Worm (Caenorhabditis elegans): ENCODE results near the gene C11E4.7.

The C11E4.7 gene

DNA sequence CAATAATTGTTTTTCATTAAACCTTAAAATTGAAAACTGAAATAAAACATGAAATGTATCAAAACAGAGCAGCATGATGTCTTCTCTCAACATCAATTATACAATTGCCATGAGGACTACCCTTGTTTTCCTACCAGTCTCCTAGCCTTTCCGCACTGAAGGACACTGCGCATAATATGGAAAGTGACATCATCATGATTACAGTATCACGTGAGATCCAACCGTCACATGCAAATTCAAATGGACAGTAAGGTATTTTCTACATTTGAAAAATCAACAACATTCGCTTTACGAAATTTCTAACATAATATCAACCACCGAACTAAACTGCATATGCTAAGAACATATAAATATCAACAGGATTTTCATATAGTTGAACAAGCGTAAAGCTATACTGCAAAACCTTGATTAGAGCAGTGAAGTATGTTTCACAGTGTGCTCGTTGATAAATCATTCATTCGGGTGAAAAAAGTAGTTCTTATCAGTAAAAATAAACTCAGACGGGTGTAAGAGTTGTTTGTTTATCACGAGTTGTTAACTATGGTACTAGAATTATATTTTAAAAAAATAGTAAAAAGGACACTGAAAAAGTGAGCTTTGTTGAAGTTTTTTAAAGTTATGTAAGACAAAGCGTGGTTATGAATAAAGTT is 21.9 kb downstream of the C11E4.7 start:
- TF ChIP-seq pqm-1 (tag; optimal IDR thresholded peaks at IDR 0.05): peak; percentile 67
- TF ChIP-seq elt-2 (tag; optimal IDR thresholded peaks at IDR 0.05): peak; percentile 64
- peak; percentile 33 for TF ChIP-seq pha-4 (tag; optimal IDR thresholded peaks at IDR 0.05)
- peak; percentile 28 for TF ChIP-seq nhr-23 (tag; optimal IDR thresholded peaks at IDR 0.05)
- no peak for TF ChIP-seq ceh-16 (tag; optimal IDR thresholded peaks at IDR 0.05)
- TF ChIP-seq nhr-25 (tag; optimal IDR thresholded peaks at IDR 0.05): peak; percentile 75
- no peak for TF ChIP-seq unc-62 (GFP tag; optimal IDR thresholded peaks at IDR 0.05)
- TF ChIP-seq nhr-12 (tag; optimal IDR thresholded peaks at IDR 0.05): no peak

- no peak for TF ChIP-seq lsy-12 (tag; optimal IDR thresholded peaks at IDR 0.05)
- no peak for TF ChIP-seq nhr-23 (tag; optimal IDR thresholded peaks at IDR 0.05)
- TF ChIP-seq egl-27 (tag; optimal IDR thresholded peaks at IDR 0.05): no peak
- TF ChIP-seq skn-1 (tag; optimal IDR thresholded peaks at IDR 0.05): no peak
- no peak for TF ChIP-seq aly-2 (tag; optimal IDR thresholded peaks at IDR 0.05)
- TF ChIP-seq lin-39 (tag; optimal IDR thresholded peaks at IDR 0.05): no peak
- TF ChIP-seq ceh-9 (tag; optimal IDR thresholded peaks at IDR 0.05): no peak
- no peak for TF ChIP-seq R02D3.7 (tag; optimal IDR thresholded peaks at IDR 0.05)
Measured at ce11 chrX:9640902-9641301, 23.9 kb downstream of the C11E4.7 start.

DNA sequence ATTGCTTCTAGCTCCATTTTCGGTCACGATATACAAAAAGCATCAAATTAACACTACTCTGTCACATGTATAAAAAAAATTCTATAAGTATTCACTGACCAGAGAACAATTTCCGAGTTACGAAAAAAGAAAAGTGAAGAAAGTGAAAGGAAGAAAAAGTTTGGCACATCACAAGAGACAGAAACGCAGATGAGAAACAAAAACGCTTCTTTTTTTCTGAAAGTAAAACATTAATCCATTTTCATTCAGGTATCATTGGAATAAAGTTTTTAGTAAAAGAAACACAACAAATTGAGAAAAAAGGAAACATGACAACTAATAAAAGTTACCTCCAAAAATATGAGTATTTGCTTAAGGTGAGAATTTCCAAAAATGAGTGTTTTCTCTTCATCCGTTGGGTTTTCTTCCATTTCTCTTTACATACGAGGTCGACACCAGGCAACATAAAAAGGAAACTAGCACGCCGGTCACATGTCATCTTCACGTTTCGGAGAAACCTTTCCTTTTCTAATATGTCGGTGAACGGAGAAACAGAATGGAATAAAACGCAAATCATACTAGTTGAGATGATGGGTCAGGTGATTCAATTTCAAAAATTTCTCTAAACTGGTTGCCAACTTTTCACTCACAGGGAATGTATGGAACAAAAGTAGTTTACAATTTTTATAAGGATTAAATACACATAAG is 25.9 kb downstream of the C11E4.7 start:
- TF ChIP-seq jun-1 (tag; optimal IDR thresholded peaks at IDR 0.05) (no peak), skn-1 (tag; optimal IDR thresholded peaks at IDR 0.05) (no peak), nhr-67 (tag; optimal IDR thresholded peaks at IDR 0.05) (no peak), nhr-23 (tag; optimal IDR thresholded peaks at IDR 0.05) (peak; percentile 73), nhr-25 (tag; optimal IDR thresholded peaks at IDR 0.05) (peak; percentile 29), egl-5 (tag; optimal IDR thresholded peaks at IDR 0.05) (peak; percentile 35)

DNA sequence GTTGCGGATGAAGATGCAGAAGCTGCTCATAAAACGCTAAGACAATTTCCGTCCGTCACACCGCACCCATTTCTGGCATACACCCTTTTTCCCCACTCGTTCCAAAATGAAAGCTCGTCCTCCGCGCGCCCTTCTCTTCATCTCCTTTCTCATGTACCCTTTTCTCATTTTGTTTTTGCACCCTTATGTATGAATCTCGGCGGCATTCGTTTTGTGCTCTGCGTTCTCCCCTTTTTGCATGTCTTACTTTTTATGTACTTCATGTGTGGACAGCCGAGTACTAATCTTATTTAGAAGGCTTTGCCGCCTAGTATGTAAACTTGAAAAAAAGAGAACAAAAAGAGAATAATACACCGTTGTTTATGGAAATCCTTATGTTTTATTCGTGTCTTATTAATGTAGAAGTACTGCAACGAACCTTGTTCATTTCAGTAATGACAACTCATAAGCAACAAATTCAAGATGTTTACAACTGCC is 31.1 kb downstream of the C11E4.7 start, which contains the start of gene F34H10.4:
Gene F34H10.4, plus strand, starts transcription at position 427 of the 477 bp plus-strand sequence.
- peak; percentile 6 for TF ChIP-seq nfya-1 (tag; optimal IDR thresholded peaks at IDR 0.05; ENCODE audit: insufficient read depth)
- TF ChIP-seq tbx-2 (tag; optimal IDR thresholded peaks at IDR 0.05): no peak
- TF ChIP-seq ZK546.5 (tag; optimal IDR thresholded peaks at IDR 0.05): no peak
- TF ChIP-seq eor-1 (tag; optimal IDR thresholded peaks at IDR 0.05): no peak
- no peak for TF ChIP-seq nhr-23 (tag; optimal IDR thresholded peaks at IDR 0.05)
- TF ChIP-seq zag-1 (tag; optimal IDR thresholded peaks at IDR 0.05): no peak
- TF ChIP-seq sea-2 (GFP tag; optimal IDR thresholded peaks at IDR 0.05): no peak
- TF ChIP-seq egl-5 (tag; optimal IDR thresholded peaks at IDR 0.05): no peak
- no peak for TF ChIP-seq nhr-77 (tag; optimal IDR thresholded peaks at IDR 0.05)
- no peak for TF ChIP-seq fkh-2 (tag; optimal IDR thresholded peaks at IDR 0.05)
- TF ChIP-seq lin-15B (tag; optimal IDR thresholded peaks at IDR 0.05): no peak
- peak; percentile 89 for TF ChIP-seq fkh-10 (GFP tag; optimal IDR thresholded peaks at IDR 0.05)
- no peak for TF ChIP-seq nhr-25 (tag; optimal IDR thresholded peaks at IDR 0.05)
- no peak for TF ChIP-seq ceh-82 (tag; optimal IDR thresholded peaks at IDR 0.05)
- no peak for TF ChIP-seq nhr-237 (tag; optimal IDR thresholded peaks at IDR 0.05)
- no peak for TF ChIP-seq nhr-43 (tag; optimal IDR thresholded peaks at IDR 0.05; ENCODE audit: poor library complexity, severe bottlenecking)

DNA sequence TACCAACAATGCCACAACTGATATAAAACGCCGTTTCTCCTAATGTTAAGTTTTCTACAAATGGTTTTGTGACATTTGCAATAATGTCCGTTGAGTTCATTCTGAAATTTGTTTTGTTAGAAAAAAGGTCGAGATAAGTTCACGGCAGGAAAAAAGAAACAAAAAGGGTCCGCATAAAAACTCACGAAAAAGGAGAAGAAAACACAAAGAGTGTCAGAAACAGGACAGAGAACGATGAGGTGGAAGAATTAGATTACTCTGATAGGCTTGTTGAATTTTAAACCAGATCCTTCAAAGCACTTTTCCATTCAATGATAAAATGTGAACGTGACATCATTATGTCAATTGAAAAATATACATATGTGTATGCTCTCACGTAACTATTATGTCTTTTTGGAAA is 36.0 kb downstream of the C11E4.7 start, which contains the start of gene aex-2:
Gene aex-2, minus strand, starts transcription at position 101 of the 400 bp plus-strand sequence.
- TF ChIP-seq ceh-28 (tag; optimal IDR thresholded peaks at IDR 0.05): no peak
- no peak for TF ChIP-seq eor-1 (tag; optimal IDR thresholded peaks at IDR 0.05)
- TF ChIP-seq daf-12 (tag; optimal IDR thresholded peaks at IDR 0.05): no peak
- TF ChIP-seq lsy-12 (tag; optimal IDR thresholded peaks at IDR 0.05): no peak
- TF ChIP-seq jun-1 (tag; optimal IDR thresholded peaks at IDR 0.05): no peak
- TF ChIP-seq elt-3 (tag; optimal IDR thresholded peaks at IDR 0.05): no peak
- no peak for TF ChIP-seq egl-5 (tag; optimal IDR thresholded peaks at IDR 0.05)
- no peak for TF ChIP-seq nhr-12 (tag; optimal IDR thresholded peaks at IDR 0.05)
- TF ChIP-seq lin-39 (tag; optimal IDR thresholded peaks at IDR 0.05): no peak
- TF ChIP-seq ceh-16 (tag; optimal IDR thresholded peaks at IDR 0.05): no peak
- no peak for TF ChIP-seq fkh-10 (GFP tag; optimal IDR thresholded peaks at IDR 0.05)
- no peak for TF ChIP-seq nhr-237 (tag; optimal IDR thresholded peaks at IDR 0.05)

Measured in whole organism, L3 larva.